Fruit fly (Drosophila melanogaster) whole organism, embryonic: ENCODE data around the gene CG31109.

Source experiments
- Bgb ChIP-seq: fragments of 200-800 bp; sonication (Bioruptor generic); IDR thresholded peaks from 2 replicates; pipeline ENCODE4 v1.3.6; 2022; ENCODE audit warnings: missing biosample characterization, missing genetic modification characterization; ENCODE audit not compliant: partially characterized antibody
- CG10431 ChIP-seq: fragments of 200-800 bp; sonication (Bioruptor generic); optimal IDR thresholded peaks from 3 replicates; lab custom pipeline; 2018; ENCODE audit warnings: missing biosample characterization, mild to moderate bottlenecking, missing genetic modification characterization
- CG12155 ChIP-seq: fragments of 200-800 bp; sonication (Bioruptor generic); optimal IDR thresholded peaks from 3 replicates; lab custom pipeline; 2016; ENCODE audit warnings: missing biosample characterization, missing genetic modification characterization
- CG13287 ChIP-seq: fragments of 200-800 bp; sonication (Bioruptor generic); IDR thresholded peaks from 2 replicates; pipeline ENCODE4 v1.3.6; 2022; ENCODE audit warnings: missing biosample characterization, missing genetic modification characterization; ENCODE audit not compliant: partially characterized antibody
- CG13424 ChIP-seq: fragments of 200-800 bp; sonication (Bioruptor generic); optimal IDR thresholded peaks from 2 replicates; lab custom pipeline; 2019; ENCODE audit warnings: missing biosample characterization, mild to moderate bottlenecking, missing genetic modification characterization, moderate library complexity
- CG14710 ChIP-seq: fragments of 200-800 bp; sonication (Bioruptor generic); optimal IDR thresholded peaks from 3 replicates; lab custom pipeline; 2019; ENCODE audit warnings: missing biosample characterization, mild to moderate bottlenecking, missing genetic modification characterization, moderate library complexity
- CG14860 ChIP-seq: fragments of 200-800 bp; sonication (Bioruptor generic); IDR thresholded peaks from 3 replicates; pipeline ENCODE4 v1.3.6; 2022; ENCODE audit warnings: missing biosample characterization, missing genetic modification characterization; ENCODE audit not compliant: partially characterized antibody
- CG1529 ChIP-seq: fragments of 200-800 bp; sonication (Bioruptor generic); optimal IDR thresholded peaks from 3 replicates; lab custom pipeline; 2018; ENCODE audit warnings: missing biosample characterization, missing genetic modification characterization
- CG17186 ChIP-seq: fragments of 200-800 bp; sonication (Bioruptor generic); optimal IDR thresholded peaks from 3 replicates; lab custom pipeline; 2017; ENCODE audit warnings: missing biosample characterization, missing genetic modification reagents, missing genetic modification characterization
- CG17829 ChIP-seq: fragments of 200-800 bp; optimal IDR thresholded peaks from 2 replicates; lab custom pipeline; 2019; ENCODE audit warnings: missing biosample characterization, mild to moderate bottlenecking, missing genetic modification characterization, moderate library complexity
- CG30020 ChIP-seq: fragments of 200-800 bp; optimal IDR thresholded peaks from 2 replicates; lab custom pipeline; 2019; ENCODE audit warnings: missing biosample characterization, mild to moderate bottlenecking, missing genetic modification characterization, moderate library complexity
- CG34224 ChIP-seq: fragments of 200-800 bp; sonication (Bioruptor generic); IDR thresholded peaks from 3 replicates; pipeline ENCODE4 v1.3.6; 2022; ENCODE audit warnings: missing biosample characterization, missing genetic modification characterization; ENCODE audit not compliant: partially characterized antibody
- CG34422 ChIP-seq: fragments of 200-800 bp; sonication (Bioruptor generic); IDR thresholded peaks from 3 replicates; pipeline ENCODE4 v1.3.6; 2022; ENCODE audit warnings: missing biosample characterization, missing genetic modification characterization
- CG9437 ChIP-seq: fragments of 200-800 bp; sonication (Bioruptor generic); optimal IDR thresholded peaks from 2 replicates; lab custom pipeline; 2018; ENCODE audit warnings: missing biosample characterization, mild to moderate bottlenecking, missing genetic modification characterization
- CTCF ChIP-seq: fragments of 200-800 bp; sonication (Bioruptor generic); optimal IDR thresholded peaks from 2 replicates; lab custom pipeline; 2017; ENCODE audit warnings: missing biosample characterization, mild to moderate bottlenecking, missing genetic modification characterization, moderate library complexity
- Chrac-16 ChIP-seq: fragments of 200-800 bp; sonication (Bioruptor generic); optimal IDR thresholded peaks from 3 replicates; lab custom pipeline; 2016; ENCODE audit warnings: missing biosample characterization, missing genetic modification characterization
- CkIIα-i1 ChIP-seq: fragments of 200-800 bp; sonication (Bioruptor generic); IDR thresholded peaks from 2 replicates; pipeline ENCODE4 v1.3.6; 2022; ENCODE audit warnings: missing biosample characterization, missing genetic modification characterization
- Doc3 ChIP-seq: fragments of 200-800 bp; sonication (Bioruptor generic); IDR thresholded peaks from 3 replicates; pipeline ENCODE4 v1.3.6; 2022; ENCODE audit warnings: missing biosample characterization, missing genetic modification characterization; ENCODE audit not compliant: partially characterized antibody
- Dref ChIP-seq: fragments of 200-800 bp; sonication (Bioruptor generic); IDR thresholded peaks from 2 replicates; pipeline ENCODE4 v1.3.6; 2022; ENCODE audit warnings: missing biosample characterization, missing genetic modification characterization
- E2f2 ChIP-seq: fragments of 200-800 bp; sonication (Bioruptor generic); IDR thresholded peaks from 2 replicates; pipeline ENCODE4 v1.3.6; 2022; ENCODE audit warnings: missing biosample characterization, missing genetic modification characterization
- Ets97D ChIP-seq: fragments of 200-800 bp; sonication (Bioruptor generic); optimal IDR thresholded peaks from 3 replicates; lab custom pipeline; 2016; ENCODE audit warnings: missing biosample characterization, missing genetic modification characterization
- MESR4 ChIP-seq: fragments of 200-800 bp; sonication (Bioruptor generic); optimal IDR thresholded peaks from 2 replicates; lab custom pipeline; 2018; ENCODE audit warnings: missing biosample characterization, mild to moderate bottlenecking, missing genetic modification characterization, moderate library complexity
- Nf-YC ChIP-seq: fragments of 200-800 bp; optimal IDR thresholded peaks from 3 replicates; lab custom pipeline; 2019; ENCODE audit warnings: missing biosample characterization, mild to moderate bottlenecking, missing genetic modification characterization, moderate library complexity
- PHDP ChIP-seq: fragments of 200-800 bp; sonication (Bioruptor generic); optimal IDR thresholded peaks from 3 replicates; lab custom pipeline; 2018; ENCODE audit warnings: missing biosample characterization, mild to moderate bottlenecking, missing genetic modification characterization, moderate library complexity
- Scr ChIP-seq: fragments of 200-800 bp; sonication (Bioruptor generic); IDR thresholded peaks from 2 replicates; pipeline ENCODE4 v1.3.6; 2022; ENCODE audit warnings: missing biosample characterization, missing genetic modification characterization; ENCODE audit not compliant: partially characterized antibody
- YL-1 ChIP-seq: fragments of 200-800 bp; sonication (Bioruptor generic); optimal IDR thresholded peaks from 3 replicates; lab custom pipeline; 2017; ENCODE audit warnings: missing biosample characterization, mild to moderate bottlenecking, missing genetic modification characterization
- ato ChIP-seq: fragments of 200-800 bp; sonication (Bioruptor generic); IDR thresholded peaks from 2 replicates; pipeline ENCODE4 v1.3.6; 2022; ENCODE audit warnings: missing biosample characterization, missing genetic modification characterization; ENCODE audit not compliant: partially characterized antibody
- bbx ChIP-seq: fragments of 200-800 bp; sonication (Bioruptor generic); IDR thresholded peaks from 2 replicates; pipeline ENCODE4 v1.3.6; 2022; ENCODE audit warnings: missing biosample characterization, missing genetic modification characterization; ENCODE audit not compliant: partially characterized antibody
- bowl ChIP-seq: fragments of 200-800 bp; sonication (Bioruptor generic); IDR thresholded peaks from 2 replicates; pipeline ENCODE4 v1.3.6; 2022; ENCODE audit warnings: missing biosample characterization, missing genetic modification characterization
- bsh ChIP-seq, 2 experiments: fragments of 200-800 bp; sonication (Bioruptor generic); optimal IDR thresholded peaks; 2 replicates each; lab custom pipeline; 2017 to 2018; ENCODE audit warnings: mild to moderate bottlenecking in 2 of 2, missing biosample characterization in 2 of 2, missing genetic modification characterization in 2 of 2, moderate library complexity in 1 of 2
- cg ChIP-seq: fragments of 200-800 bp; sonication (Bioruptor generic); optimal IDR thresholded peaks from 3 replicates; lab custom pipeline; 2019; ENCODE audit warnings: missing biosample characterization, mild to moderate bottlenecking, missing genetic modification characterization, moderate library complexity
- disco-r ChIP-seq: fragments of 200-800 bp; sonication (Bioruptor generic); optimal IDR thresholded peaks from 2 replicates; lab custom pipeline; 2016; ENCODE audit warnings: missing biosample characterization, missing genetic modification characterization
- dm ChIP-seq: fragments of 200-800 bp; sonication (Bioruptor generic); optimal IDR thresholded peaks from 3 replicates; lab custom pipeline; 2016; ENCODE audit warnings: missing biosample characterization, missing genetic modification characterization
- dmrt11E ChIP-seq: fragments of 200-800 bp; sonication (Bioruptor generic); optimal IDR thresholded peaks from 3 replicates; lab custom pipeline; 2018; ENCODE audit warnings: missing biosample characterization, mild to moderate bottlenecking, missing genetic modification characterization, moderate library complexity
- inv ChIP-seq: fragments of 200-800 bp; sonication (Bioruptor generic); IDR thresholded peaks from 2 replicates; pipeline ENCODE4 v1.3.6; 2022; ENCODE audit warnings: missing biosample characterization, missing genetic modification characterization; ENCODE audit not compliant: partially characterized antibody
- jing ChIP-seq: fragments of 200-800 bp; sonication (Bioruptor generic); optimal IDR thresholded peaks from 2 replicates; lab custom pipeline; 2018; ENCODE audit warnings: missing biosample characterization, mild to moderate bottlenecking, missing genetic modification characterization
- ken ChIP-seq: fragments of 200-800 bp; sonication (Bioruptor generic); IDR thresholded peaks from 3 replicates; pipeline ENCODE4 v1.3.6; 2022; ENCODE audit warnings: missing biosample characterization, missing genetic modification characterization
- nerfin-1 ChIP-seq: fragments of 200-800 bp; sonication (Bioruptor generic); optimal IDR thresholded peaks from 3 replicates; lab custom pipeline; 2019; ENCODE audit warnings: missing biosample characterization, mild to moderate bottlenecking, missing genetic modification characterization, moderate library complexity
- nmo ChIP-seq: fragments of 200-800 bp; sonication (Bioruptor generic); optimal IDR thresholded peaks from 2 replicates; lab custom pipeline; 2018; ENCODE audit warnings: missing biosample characterization, mild to moderate bottlenecking, missing genetic modification characterization, moderate library complexity
- otp ChIP-seq: fragments of 200-800 bp; sonication (Bioruptor generic); IDR thresholded peaks from 3 replicates; pipeline ENCODE4, ENCODE4 v1.3.6; 2022; ENCODE audit warnings: missing biosample characterization, missing genetic modification characterization
- pfk ChIP-seq: fragments of 200-800 bp; sonication (Bioruptor generic); optimal IDR thresholded peaks from 2 replicates; lab custom pipeline; 2018; ENCODE audit warnings: missing biosample characterization, mild to moderate bottlenecking, missing genetic modification characterization, moderate library complexity
- phol ChIP-seq: fragments of 200-800 bp; sonication (Bioruptor generic); optimal IDR thresholded peaks from 3 replicates; lab custom pipeline; 2018; ENCODE audit warnings: missing biosample characterization, mild to moderate bottlenecking, missing genetic modification characterization, moderate library complexity
- sens ChIP-seq: fragments of 200-800 bp; sonication (Bioruptor generic); peaks from one replicate; lab custom pipeline; 2016; ENCODE audit warnings: missing biosample characterization, missing genetic modification characterization
- twi ChIP-seq: fragments of 200-800 bp; optimal IDR thresholded peaks from 2 replicates; lab custom pipeline; 2019; ENCODE audit warnings: missing biosample characterization, mild to moderate bottlenecking, missing genetic modification characterization, moderate library complexity
- unc-4 ChIP-seq: fragments of 200-800 bp; sonication (Bioruptor generic); IDR thresholded peaks from 2 replicates; pipeline ENCODE4 v1.3.6; 2022; ENCODE audit warnings: missing biosample characterization, missing genetic modification characterization; ENCODE audit not compliant: partially characterized antibody
- unpg ChIP-seq: fragments of 200-800 bp; sonication (Bioruptor generic); optimal IDR thresholded peaks from 3 replicates; lab custom pipeline; 2018; ENCODE audit warnings: missing biosample characterization, mild to moderate bottlenecking, missing genetic modification characterization, moderate library complexity
- vfl ChIP-seq: fragments of 200-800 bp; sonication (Bioruptor generic); optimal IDR thresholded peaks from 2 replicates; lab custom pipeline; 2016; ENCODE audit warnings: missing biosample characterization, missing genetic modification characterization
- wdn ChIP-seq: fragments of 200-800 bp; sonication (Bioruptor generic); IDR thresholded peaks from 2 replicates; pipeline ENCODE4 v1.3.6; 2022; ENCODE audit warnings: missing biosample characterization, missing genetic modification characterization
- wek ChIP-seq: fragments of 200-800 bp; sonication (Bioruptor generic); optimal IDR thresholded peaks from 3 replicates; lab custom pipeline; 2018; ENCODE audit warnings: missing biosample characterization, mild to moderate bottlenecking, missing genetic modification characterization, moderate library complexity

Gene CG31109

DNA sequence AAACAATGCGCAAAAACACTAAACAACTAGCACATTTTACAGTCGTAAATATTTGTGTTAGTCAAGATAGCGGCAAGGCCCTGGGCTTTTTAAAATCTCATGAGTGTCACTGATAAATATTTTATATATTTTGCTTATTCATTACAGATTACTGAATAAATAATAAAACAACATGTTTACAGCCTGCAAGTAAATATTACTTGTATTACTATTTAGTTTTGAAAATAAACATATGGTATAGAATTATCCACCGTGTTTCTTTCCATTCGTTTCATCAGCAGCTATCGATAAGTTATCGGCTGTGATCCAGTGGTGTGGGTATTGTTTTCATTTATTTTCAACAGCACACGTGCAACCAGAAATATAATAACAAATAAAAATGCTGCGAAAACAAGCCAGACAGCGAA lies 20.1 kb upstream of the CG31109 start, which contains the start of the genes shams and CG11920 (continued):
- peak; percentile 80 for TF ChIP-seq sens (GFP tag; lab: Kevin White, UChicago)
- TF ChIP-seq CG17829 (tag; lab: Kevin White, UChicago), result peak; percentile 69
- TF ChIP-seq jing (GFP tag; lab: Kevin White, UChicago), result no peak
- TF ChIP-seq E2f2 (GFP tag; lab: Robert Waterston, UW), result peak; percentile 45; the same call in 1 of the 2 replicates
- peak; percentile 71 for TF ChIP-seq Dref
- TF ChIP-seq ato (GFP tag; lab: Robert Waterston, UW), result peak; percentile 57; the same call in 1 of the 2 replicates
- TF ChIP-seq Scr (GFP tag; lab: Robert Waterston, UW), result peak; percentile 66
- peak; percentile 77 for TF ChIP-seq wek
- no peak for TF ChIP-seq ken
- peak; percentile 67 for TF ChIP-seq unc-4
- TF ChIP-seq wdn, result no peak
- TF ChIP-seq CG13287 (GFP tag; lab: Robert Waterston, UW), result peak; percentile 74
- TF ChIP-seq nmo, result peak; percentile 51
- peak; percentile 10 for TF ChIP-seq phol
- peak; percentile 24 for TF ChIP-seq CG10431
- TF ChIP-seq PHDP, result peak; percentile 3
- peak; percentile 9 for TF ChIP-seq Ets97D (GFP tag; lab: Kevin White, UChicago)
- TF ChIP-seq CG13424, result peak; percentile 12
- TF ChIP-seq dmrt11E, result peak; percentile 3
- TF ChIP-seq otp (GFP tag; lab: Robert Waterston, UW), result no peak
- peak; percentile 42 for TF ChIP-seq Nf-YC
- peak; percentile 45 for TF ChIP-seq twi (tag; lab: Kevin White, UChicago)
- peak; percentile 60 for TF ChIP-seq Bgb
- peak; percentile 97 for TF ChIP-seq CG30020 (tag; lab: Kevin White, UChicago)
- peak; percentile 2 for TF ChIP-seq CG9437
- peak; percentile 29 for TF ChIP-seq unpg
- peak; percentile 1 for TF ChIP-seq Chrac-16 (GFP tag; lab: Kevin White, UChicago)
- peak; percentile 82 for TF ChIP-seq YL-1 (GFP tag; lab: Kevin White, UChicago)
- TF ChIP-seq nerfin-1 (tag; lab: Kevin White, UChicago), result peak; percentile 48
- TF ChIP-seq inv (GFP tag; lab: Robert Waterston, UW), result peak; percentile 34; the same call in 1 of the 2 replicates
- no peak for TF ChIP-seq CG1529
- peak; percentile 63 for TF ChIP-seq CG14710 (tag; lab: Kevin White, UChicago)
- TF ChIP-seq Doc3 (GFP tag; lab: Robert Waterston, UW), result 0 out of 3 replicates have a peak, but pooled peaks have one; percentile 36
- peak; percentile 26 for TF ChIP-seq CG12155 (GFP tag; lab: Kevin White, UChicago)
- TF ChIP-seq bowl, result no peak
- peak in 1 of 2 experiments; percentile 36 for TF ChIP-seq bsh (GFP tag; optimal IDR thresholded peaks at IDR 0.05; lab: Kevin White, UChicago)
- TF ChIP-seq pfk (GFP tag; lab: Kevin White, UChicago), result peak; percentile 94
- TF ChIP-seq CG17186 (GFP tag; lab: Kevin White, UChicago), result peak; percentile 14
- no peak for TF ChIP-seq vfl (GFP tag; lab: Kevin White, UChicago)
- peak; percentile 33; the same call in 1 of the 2 replicates for TF ChIP-seq bbx (GFP tag; lab: Robert Waterston, UW)
- TF ChIP-seq MESR4, result peak; percentile 50
- peak; percentile 37; the same call in 1 of the 3 replicates for TF ChIP-seq CG34422 (GFP tag; lab: Robert Waterston, UW)
- TF ChIP-seq CG14860, result peak; percentile 45; the same call in 1 of the 3 replicates
- no peak for TF ChIP-seq CkIIα-i1 (GFP tag; lab: Robert Waterston, UW)
- TF ChIP-seq dm, result peak; percentile 80
- TF ChIP-seq CG34224, result peak; percentile 73; the same call in 1 of the 3 replicates
- no peak for TF ChIP-seq disco-r
- peak; percentile 16 for TF ChIP-seq cg
- TF ChIP-seq CTCF, result no peak
